Worm (Caenorhabditis elegans) whole organism, early embryonic: ENCODE measurements around the gene K01A6.7.

Experiments used
- B0310.2 ChIP-seq: sonication (generic microtip); optimal IDR thresholded peaks from 2 replicates; lab custom pipeline; 2016; ENCODE audit warnings: mild to moderate bottlenecking, missing genetic modification characterization, missing compliant biosample characterization
- F13C5.2 ChIP-seq: sonication (generic microtip); optimal IDR thresholded peaks from 2 replicates; lab custom pipeline; 2017; ENCODE audit warnings: mild to moderate bottlenecking, missing genetic modification characterization, inconsistent platforms, missing compliant biosample characterization
- aly-1 ChIP-seq: sonication (generic microtip); optimal IDR thresholded peaks from 2 replicates; lab custom pipeline; 2016; ENCODE audit warnings: missing genetic modification characterization, missing compliant biosample characterization
- ama-1 ChIP-seq: fragments of 150-350 bp; optimal IDR thresholded peaks from 2 replicates; lab custom pipeline; 2014
- ceh-13 ChIP-seq: fragments of 200-800 bp; sonication (Bioruptor generic); optimal IDR thresholded peaks from 2 replicates; lab custom pipeline; 2018; ENCODE audit warnings: mild to moderate bottlenecking, missing genetic modification characterization, missing compliant biosample characterization
- ceh-36 ChIP-seq: sonication (generic microtip); optimal IDR thresholded peaks from 2 replicates; lab custom pipeline; 2016; ENCODE audit warnings: missing genetic modification characterization, inconsistent platforms, missing compliant biosample characterization
- ets-7 ChIP-seq: sonication (generic microtip); optimal IDR thresholded peaks from 2 replicates; lab custom pipeline; 2016; ENCODE audit warnings: missing genotype, missing genetic modification characterization, missing compliant biosample characterization
- flt-1 ChIP-seq: fragments of 200-800 bp; sonication (Bioruptor generic); IDR thresholded peaks from 2 replicates; pipeline ENCODE4 v1.3.6; 2022; ENCODE audit warnings: missing genetic modification characterization, missing compliant biosample characterization
- hmbx-1 ChIP-seq: sonication (generic microtip); optimal IDR thresholded peaks from 2 replicates; lab custom pipeline; 2016; ENCODE audit warnings: mild to moderate bottlenecking, missing genetic modification characterization, missing compliant biosample characterization
- hmg-4 ChIP-seq: fragments of 200-800 bp; sonication (Bioruptor generic); optimal IDR thresholded peaks from 2 replicates; lab custom pipeline; 2018; ENCODE audit warnings: mild to moderate bottlenecking, missing genetic modification characterization, missing compliant biosample characterization
- hnd-1 ChIP-seq: sonication (generic microtip); optimal IDR thresholded peaks from 2 replicates; lab custom pipeline; 2016; ENCODE audit warnings: missing genetic modification characterization, missing compliant biosample characterization
- pes-1 ChIP-seq: fragments of 200-800 bp; sonication (Bioruptor generic); IDR thresholded peaks from 2 replicates; pipeline ENCODE4 v1.3.6; 2022; ENCODE audit warnings: missing genetic modification reagents, missing genetic modification characterization, missing compliant biosample characterization
- scrt-1 ChIP-seq: fragments of 200-800 bp; sonication (Bioruptor generic); IDR thresholded peaks from 2 replicates; pipeline ENCODE4 v1.3.6; 2022; ENCODE audit warnings: missing genetic modification characterization, missing compliant biosample characterization
- sea-1 ChIP-seq: fragments of 200-800 bp; sonication (Bioruptor generic); conservative IDR thresholded peaks from 2 replicates; pipeline ENCODE4 v1.3.6; 2022; ENCODE audit warnings: missing genetic modification characterization, missing compliant biosample characterization
- tbx-11 ChIP-seq: fragments of 200-800 bp; sonication (Bioruptor generic); IDR thresholded peaks from 2 replicates; pipeline ENCODE4 v1.3.6; 2022; ENCODE audit warnings: missing genetic modification characterization, missing compliant biosample characterization
- tra-4 ChIP-seq: sonication (generic microtip); optimal IDR thresholded peaks from 2 replicates; lab custom pipeline; 2017; ENCODE audit warnings: missing genetic modification characterization, missing compliant biosample characterization

The K01A6.7 gene

DNA sequence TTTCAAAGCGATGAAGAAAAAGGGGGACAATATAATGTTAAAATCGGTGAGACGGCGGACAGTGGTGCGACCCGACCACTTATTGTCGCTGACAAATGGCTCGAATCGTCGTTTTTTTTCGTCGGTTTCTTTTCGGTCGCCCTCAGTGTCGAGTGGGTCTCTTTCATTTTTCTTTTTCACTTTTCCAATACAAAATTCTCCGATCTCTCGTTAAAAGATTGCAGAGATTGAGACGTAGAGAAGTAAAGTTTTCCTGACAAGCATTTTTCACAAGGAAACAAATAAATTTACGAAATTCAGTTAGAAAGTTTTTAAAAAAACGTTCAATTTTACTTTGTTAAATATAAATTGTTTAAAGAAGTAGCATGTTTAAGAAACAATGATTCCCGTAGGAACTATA is 46.8 kb downstream of the K01A6.7 start:
- no peak for TF ChIP-seq pes-1
- no peak for TF ChIP-seq B0310.2 (tag; lab: Kevin White, UChicago)
- TF ChIP-seq hnd-1 (tag; lab: Kevin White, UChicago): no peak
- TF ChIP-seq scrt-1: no peak

DNA sequence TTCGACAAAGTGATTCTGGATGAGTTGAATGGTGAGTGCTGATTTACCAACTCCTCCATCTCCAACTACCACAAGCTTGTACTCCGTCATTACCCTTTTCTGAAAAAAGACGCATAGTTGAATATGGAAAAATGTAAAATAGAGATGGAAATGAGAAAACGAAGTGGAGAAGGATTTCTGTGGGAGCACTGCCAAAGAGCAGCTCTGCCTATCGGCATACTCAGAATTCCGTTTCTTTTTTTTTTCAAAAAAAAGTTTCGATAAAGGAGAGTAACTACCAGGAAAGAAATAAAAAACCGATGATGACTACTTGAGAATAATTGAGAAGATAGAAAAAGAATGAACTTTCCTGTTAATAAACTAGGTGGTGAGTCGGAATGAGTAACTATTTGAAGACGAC is 47.4 kb downstream of the K01A6.7 start, which contains the start of gene let-60:
Gene let-60 (minus strand): TSS at position 101 of the 400 bp plus-strand sequence.
- no peak for TF ChIP-seq sea-1 (GFP tag; lab: Robert Waterston, UW)
- no peak for TF ChIP-seq ama-1 (lab: Kevin White, UChicago)
- TF ChIP-seq aly-1 (tag; lab: Kevin White, UChicago): no peak
- no peak for TF ChIP-seq tra-4 (tag; lab: Kevin White, UChicago)
- no peak for TF ChIP-seq flt-1 (GFP tag; lab: Robert Waterston, UW)
- TF ChIP-seq ceh-13 (GFP tag; lab: Kevin White, UChicago): no peak
- TF ChIP-seq F13C5.2: no peak
- TF ChIP-seq ets-7 (tag; lab: Kevin White, UChicago): no peak
- no peak for TF ChIP-seq ceh-36
- no peak for TF ChIP-seq hmg-4 (GFP tag; lab: Kevin White, UChicago)
- TF ChIP-seq tbx-11 (GFP tag; lab: Robert Waterston, UW): no peak
- no peak for TF ChIP-seq hnd-1 (tag; lab: Kevin White, UChicago)
- no peak for TF ChIP-seq hmbx-1 (tag; lab: Kevin White, UChicago)
